Fruit fly (Drosophila melanogaster) whole organism, embryonic: ENCODE results near the gene Drgx.

Experiments used
- Ada2b ChIP-seq: fragments of 200-800 bp; sonication (Bioruptor generic); IDR thresholded peaks from 2 replicates; pipeline ENCODE4 v1.3.6; 2022; ENCODE audit warnings: missing biosample characterization, missing genetic modification characterization
- Aef1 ChIP-seq: fragments of 200-800 bp; sonication (Bioruptor generic); IDR thresholded peaks from 3 replicates; pipeline ENCODE4 v1.3.6; 2022; ENCODE audit warnings: missing biosample characterization, missing genetic modification characterization
- Atf6 ChIP-seq: fragments of 200-800 bp; sonication (Bioruptor generic); IDR thresholded peaks from 2 replicates; pipeline ENCODE4 v1.3.6; 2022; ENCODE audit warnings: missing biosample characterization, missing genetic modification characterization
- Bgb ChIP-seq: fragments of 200-800 bp; sonication (Bioruptor generic); IDR thresholded peaks from 2 replicates; pipeline ENCODE4 v1.3.6; 2022; ENCODE audit warnings: missing biosample characterization, missing genetic modification characterization; ENCODE audit not compliant: partially characterized antibody
- CG10209 ChIP-seq: fragments of 200-800 bp; sonication (Bioruptor generic); optimal IDR thresholded peaks from 3 replicates; lab custom pipeline; 2017; ENCODE audit warnings: missing biosample characterization, mild to moderate bottlenecking, missing genetic modification characterization, missing genetic modification reagents
- CG11456 ChIP-seq: fragments of 200-800 bp; sonication (Bioruptor generic); IDR thresholded peaks from 3 replicates; pipeline ENCODE4 v1.3.6; 2022; ENCODE audit warnings: missing biosample characterization, missing genetic modification characterization
- CG11696 ChIP-seq: fragments of 200-800 bp; sonication (Bioruptor generic); IDR thresholded peaks from 2 replicates; pipeline ENCODE4 v1.3.6; 2022; ENCODE audit warnings: missing biosample characterization, missing genetic modification characterization
- CG12236 ChIP-seq: fragments of 200-800 bp; sonication (Bioruptor generic); optimal IDR thresholded peaks from 2 replicates; lab custom pipeline; 2016; ENCODE audit warnings: missing biosample characterization, missing genetic modification characterization
- CG13296 ChIP-seq: fragments of 200-800 bp; sonication (Bioruptor generic); optimal IDR thresholded peaks from 3 replicates; lab custom pipeline; 2018; ENCODE audit warnings: missing biosample characterization, mild to moderate bottlenecking, missing genetic modification characterization
- CG13424 ChIP-seq: fragments of 200-800 bp; sonication (Bioruptor generic); optimal IDR thresholded peaks from 2 replicates; lab custom pipeline; 2019; ENCODE audit warnings: missing biosample characterization, mild to moderate bottlenecking, missing genetic modification characterization, moderate library complexity
- CG14050 ChIP-seq: fragments of 200-800 bp; sonication (Bioruptor generic); IDR thresholded peaks from 3 replicates; pipeline ENCODE4 v1.3.6; 2022; ENCODE audit warnings: missing biosample characterization, missing genetic modification characterization
- CG14667 ChIP-seq: fragments of 200-800 bp; sonication (Bioruptor generic); IDR thresholded peaks from 2 replicates; pipeline ENCODE4 v1.3.6; 2022; ENCODE audit warnings: missing biosample characterization, missing genetic modification characterization
- CG15479 ChIP-seq: fragments of 200-800 bp; sonication (Bioruptor generic); optimal IDR thresholded peaks from 3 replicates; lab custom pipeline; 2019; ENCODE audit warnings: missing biosample characterization, mild to moderate bottlenecking, missing genetic modification characterization, moderate library complexity
- CG18764 ChIP-seq: fragments of 200-800 bp; sonication (Bioruptor generic); optimal IDR thresholded peaks from 3 replicates; lab custom pipeline; 2016; ENCODE audit warnings: missing biosample characterization, missing genetic modification characterization
- CG2116 ChIP-seq: fragments of 200-800 bp; sonication (Bioruptor generic); optimal IDR thresholded peaks from 3 replicates; lab custom pipeline; 2018; ENCODE audit warnings: missing biosample characterization, mild to moderate bottlenecking, missing genetic modification characterization
- CG2202 ChIP-seq: fragments of 200-800 bp; sonication (Bioruptor generic); optimal IDR thresholded peaks from 2 replicates; lab custom pipeline; 2018; ENCODE audit warnings: missing biosample characterization, mild to moderate bottlenecking, missing genetic modification characterization
- CG43689 ChIP-seq: fragments of 200-800 bp; sonication (Bioruptor generic); IDR thresholded peaks from 2 replicates; pipeline ENCODE4 v1.3.6; 2022; ENCODE audit warnings: missing biosample characterization, missing genetic modification characterization
- CG4820 ChIP-seq: fragments of 200-800 bp; sonication (Bioruptor generic); optimal IDR thresholded peaks from 3 replicates; lab custom pipeline; 2016; ENCODE audit warnings: missing biosample characterization, missing genetic modification characterization
- CG6791 ChIP-seq: fragments of 200-800 bp; sonication (Bioruptor generic); IDR thresholded peaks from 3 replicates; pipeline ENCODE4 v1.3.6; 2022; ENCODE audit warnings: missing biosample characterization, missing genetic modification characterization; ENCODE audit not compliant: partially characterized antibody
- CG6854 ChIP-seq: fragments of 200-800 bp; sonication (Bioruptor generic); optimal IDR thresholded peaks from 3 replicates; lab custom pipeline; 2017; ENCODE audit warnings: missing biosample characterization, mild to moderate bottlenecking, missing genetic modification characterization
- CG7839 ChIP-seq: fragments of 200-800 bp; sonication (Bioruptor generic); optimal IDR thresholded peaks from 3 replicates; lab custom pipeline; 2018; ENCODE audit warnings: missing biosample characterization, mild to moderate bottlenecking, missing genetic modification characterization, moderate library complexity
- CG7928 ChIP-seq: fragments of 200-800 bp; sonication (Bioruptor generic); optimal IDR thresholded peaks from 2 replicates; lab custom pipeline; 2017; ENCODE audit warnings: missing biosample characterization, mild to moderate bottlenecking, missing genetic modification characterization
- CG9437 ChIP-seq: fragments of 200-800 bp; sonication (Bioruptor generic); optimal IDR thresholded peaks from 2 replicates; lab custom pipeline; 2018; ENCODE audit warnings: missing biosample characterization, mild to moderate bottlenecking, missing genetic modification characterization
- D19A ChIP-seq: fragments of 200-800 bp; optimal IDR thresholded peaks from 3 replicates; lab custom pipeline; 2019; ENCODE audit warnings: missing biosample characterization, mild to moderate bottlenecking, missing genetic modification characterization, moderate library complexity
- Dip3 ChIP-seq: fragments of 200-800 bp; sonication (Bioruptor generic); optimal IDR thresholded peaks from 3 replicates; lab custom pipeline; 2016; ENCODE audit warnings: missing biosample characterization, missing genetic modification characterization
- Doc3 ChIP-seq: fragments of 200-800 bp; sonication (Bioruptor generic); IDR thresholded peaks from 3 replicates; pipeline ENCODE4 v1.3.6; 2022; ENCODE audit warnings: missing biosample characterization, missing genetic modification characterization; ENCODE audit not compliant: partially characterized antibody
- H15 ChIP-seq: fragments of 200-800 bp; sonication (Bioruptor generic); IDR thresholded peaks from 3 replicates; pipeline ENCODE4 v1.3.6; 2022; ENCODE audit warnings: missing biosample characterization, missing genetic modification characterization
- HmgZ ChIP-seq: fragments of 200-800 bp; sonication (Bioruptor generic); optimal IDR thresholded peaks from 2 replicates; lab custom pipeline; 2018; ENCODE audit warnings: missing biosample characterization, mild to moderate bottlenecking, missing genetic modification characterization
- Nf-YC ChIP-seq: fragments of 200-800 bp; optimal IDR thresholded peaks from 3 replicates; lab custom pipeline; 2019; ENCODE audit warnings: missing biosample characterization, mild to moderate bottlenecking, missing genetic modification characterization, moderate library complexity
- Stat92E ChIP-seq, 3 experiments: fragments of >200 bp in 2 of 3; fragments of 200-800 bp in 1 of 3; sonication (Bioruptor generic) in 1 of 3; optimal IDR thresholded peaks; 2 replicates each; lab custom pipeline; 2017 to 2019; ENCODE audit warnings: missing biosample characterization in 3 of 3, missing genetic modification characterization in 3 of 3, mild to moderate bottlenecking in 1 of 3, moderate library complexity in 1 of 3
- al ChIP-seq: fragments of 200-800 bp; sonication (Bioruptor generic); IDR thresholded peaks from 2 replicates; pipeline ENCODE4 v1.3.6; 2022; ENCODE audit warnings: missing biosample characterization, missing genetic modification characterization
- ara ChIP-seq: fragments of 200-800 bp; sonication (Bioruptor generic); IDR thresholded peaks from 2 replicates; pipeline ENCODE4 v1.3.6; 2022; ENCODE audit warnings: missing biosample characterization, missing genetic modification characterization
- cas ChIP-seq: fragments of 200-800 bp; sonication (Bioruptor generic); IDR thresholded peaks from 2 replicates; pipeline ENCODE4 v1.3.6; 2022; ENCODE audit warnings: missing biosample characterization, missing genetic modification characterization
- croc ChIP-seq: fragments of 200-800 bp; sonication (Bioruptor generic); conservative IDR thresholded peaks from 3 replicates; pipeline ENCODE4 v1.3.6; 2022; ENCODE audit warnings: missing biosample characterization, missing genetic modification characterization
- danr ChIP-seq: fragments of 200-800 bp; sonication (Bioruptor generic); IDR thresholded peaks from 2 replicates; pipeline ENCODE4 v1.3.6; 2022; ENCODE audit warnings: missing biosample characterization, missing genetic modification characterization
- dm ChIP-seq: fragments of 200-800 bp; sonication (Bioruptor generic); optimal IDR thresholded peaks from 3 replicates; lab custom pipeline; 2016; ENCODE audit warnings: missing biosample characterization, missing genetic modification characterization
- eyg ChIP-seq: fragments of 200-800 bp; sonication (Bioruptor generic); optimal IDR thresholded peaks from 3 replicates; lab custom pipeline; 2016; ENCODE audit warnings: missing biosample characterization, missing genetic modification characterization
- gcm2 ChIP-seq: fragments of 200-800 bp; sonication (Bioruptor generic); optimal IDR thresholded peaks from 2 replicates; lab custom pipeline; 2016; ENCODE audit warnings: missing biosample characterization, missing genetic modification characterization
- hth ChIP-seq: fragments of >200 bp; optimal IDR thresholded peaks from 2 replicates; lab custom pipeline; 2017; ENCODE audit warnings: inconsistent platforms
- ind ChIP-seq: fragments of 200-800 bp; sonication (Bioruptor generic); optimal IDR thresholded peaks from 3 replicates; lab custom pipeline; 2016; ENCODE audit warnings: missing biosample characterization, missing genetic modification characterization
- insv ChIP-seq, 2 experiments: fragments of 200-800 bp; sonication (Bioruptor generic); optimal IDR thresholded peaks; 3 replicates each; lab custom pipeline; 2016 to 2018; ENCODE audit warnings: missing biosample characterization in 2 of 2, missing genetic modification characterization in 2 of 2
- nmo ChIP-seq: fragments of 200-800 bp; sonication (Bioruptor generic); optimal IDR thresholded peaks from 2 replicates; lab custom pipeline; 2018; ENCODE audit warnings: missing biosample characterization, mild to moderate bottlenecking, missing genetic modification characterization, moderate library complexity
- pnt ChIP-seq: fragments of 200-800 bp; sonication (Bioruptor generic); optimal IDR thresholded peaks from 3 replicates; lab custom pipeline; 2016; ENCODE audit warnings: missing biosample characterization, missing genetic modification characterization
- ranshi ChIP-seq: fragments of 200-800 bp; sonication (Bioruptor generic); IDR thresholded peaks from 2 replicates; pipeline ENCODE4 v1.3.6; 2022; ENCODE audit warnings: missing biosample characterization, missing genetic modification characterization
- row ChIP-seq: fragments of 200-800 bp; sonication (Bioruptor generic); IDR thresholded peaks from 3 replicates; pipeline ENCODE4 v1.3.6; 2022; ENCODE audit warnings: missing biosample characterization, missing genetic modification characterization
- run ChIP-seq: fragments of 200-800 bp; sonication (Bioruptor generic); optimal IDR thresholded peaks from 3 replicates; lab custom pipeline; 2018; ENCODE audit warnings: missing biosample characterization, mild to moderate bottlenecking, missing genetic modification characterization
- sc ChIP-seq, 3 experiments: fragments of >200 bp in 2 of 3; fragments of 200-800 bp in 1 of 3; sonication (Bioruptor generic) in 1 of 3; optimal IDR thresholded peaks; 2 replicates in 2 of 3; 3 replicates in 1 of 3; lab custom pipeline; 2017; ENCODE audit warnings: mild to moderate bottlenecking in 1 of 3, missing biosample characterization in 1 of 3, missing genetic modification characterization in 1 of 3, missing genetic modification reagents in 1 of 3
- sd ChIP-seq: fragments of 200-800 bp; sonication (Bioruptor generic); optimal IDR thresholded peaks from 3 replicates; lab custom pipeline; 2018; ENCODE audit warnings: missing biosample characterization, mild to moderate bottlenecking, missing genetic modification characterization, moderate library complexity
- tio ChIP-seq: fragments of 200-800 bp; sonication (Bioruptor generic); optimal IDR thresholded peaks from 2 replicates; lab custom pipeline; 2017; ENCODE audit warnings: missing biosample characterization, missing genetic modification characterization, inconsistent platforms
- toy ChIP-seq: fragments of 200-800 bp; sonication (Bioruptor generic); IDR thresholded peaks from 2 replicates; pipeline ENCODE4 v1.3.6; 2022; ENCODE audit warnings: missing biosample characterization, missing genetic modification characterization
- wor ChIP-seq: fragments of 200-800 bp; sonication (Bioruptor generic); IDR thresholded peaks from 2 replicates; pipeline ENCODE4 v1.3.6; 2022; ENCODE audit warnings: missing biosample characterization, missing genetic modification characterization

The Drgx gene

dm6 chr2L:3628819-3629218 is 33.7 kb upstream of the Drgx start (continued):
- peak; percentile 43 for TF ChIP-seq CG9437
- TF ChIP-seq ranshi = no peak
- peak; percentile 61 for TF ChIP-seq CG12236 (GFP tag; lab: Kevin White, UChicago)
- no peak for TF ChIP-seq wor (GFP tag; lab: Robert Waterston, UW)
- no peak for TF ChIP-seq Bgb (GFP tag; lab: Robert Waterston, UW)
- peak; percentile 54 for TF ChIP-seq Nf-YC (tag; lab: Kevin White, UChicago)
- no peak for TF ChIP-seq D19A (tag; lab: Kevin White, UChicago)
- peak; percentile 53 for TF ChIP-seq CG2116 (GFP tag; lab: Kevin White, UChicago)
- TF ChIP-seq al (GFP tag; lab: Robert Waterston, UW) = no peak
- no peak for TF ChIP-seq Dip3 (GFP tag; lab: Kevin White, UChicago)
- TF ChIP-seq CG6791 = no peak
- peak; percentile 47 for TF ChIP-seq HmgZ (tag; lab: Kevin White, UChicago)
- 0 out of 2 replicates have a peak, but pooled peaks have one; percentile 31 for TF ChIP-seq toy (GFP tag; lab: Robert Waterston, UW)
- TF ChIP-seq eyg (GFP tag; lab: Kevin White, UChicago) = peak; percentile 60
- TF ChIP-seq Atf6 (GFP tag; lab: Robert Waterston, UW) = peak; percentile 60
- TF ChIP-seq CG13424 = no peak
- peak; percentile 45; the same call in 1 of the 2 replicates for TF ChIP-seq CG43689
- TF ChIP-seq gcm2 (GFP tag; lab: Kevin White, UChicago) = no peak
- no peak; the same call in 1 of the 2 replicates for TF ChIP-seq cas (GFP tag; lab: Robert Waterston, UW)
- peak; percentile 30 for TF ChIP-seq CG7839 (tag; lab: Kevin White, UChicago)
- TF ChIP-seq CG4820 = no peak
- peak; percentile 23 for TF ChIP-seq pnt
- no peak for TF ChIP-seq nmo (GFP tag; lab: Kevin White, UChicago)
- TF ChIP-seq CG11696 (GFP tag; lab: Robert Waterston, UW) = peak; percentile 71; the same call in 1 of the 2 replicates
- TF ChIP-seq ind (GFP tag; lab: Kevin White, UChicago) = peak; percentile 22
- no peak; the same call in 2 of the 3 replicates for TF ChIP-seq H15 (GFP tag; lab: Robert Waterston, UW)
- no peak for TF ChIP-seq dm
- TF ChIP-seq Doc3 (GFP tag; lab: Robert Waterston, UW) = no peak
- TF ChIP-seq danr = peak; percentile 7; the same call in 1 of the 2 replicates
- peak; percentile 78 for TF ChIP-seq CG6854 (GFP tag; lab: Kevin White, UChicago)
- peak; percentile 93 for TF ChIP-seq CG10209 (GFP tag; lab: Kevin White, UChicago)
- peak; percentile 23 for TF ChIP-seq CG7928 (GFP tag; lab: Kevin White, UChicago)
- TF ChIP-seq Aef1 (GFP tag; lab: Robert Waterston, UW) = no peak
- peak; percentile 96 for TF ChIP-seq CG2202 (tag; lab: Kevin White, UChicago)
- TF ChIP-seq CG11456 (GFP tag; lab: Robert Waterston, UW) = peak; percentile 71; the same call in 1 of the 3 replicates
- no peak for TF ChIP-seq CG14050
- TF ChIP-seq Stat92E (GFP tag; optimal IDR thresholded peaks at IDR 0.05; lab: Kevin White, UChicago) = no peak
- no peak for TF ChIP-seq sd
- TF ChIP-seq tio (GFP tag; lab: Kevin White, UChicago) = peak; percentile 70
- TF ChIP-seq CG14667 (GFP tag; lab: Robert Waterston, UW) = no peak
- peak; percentile 88 for TF ChIP-seq CG13296 (GFP tag; lab: Kevin White, UChicago)
- TF ChIP-seq run (tag; lab: Kevin White, UChicago) = no peak
- peak; percentile 90 for TF ChIP-seq CG18764
- no peak for TF ChIP-seq sc (optimal IDR thresholded peaks at IDR 0.05; lab: Kevin White, UChicago)
- peak; percentile 91 for TF ChIP-seq sc (GFP tag; optimal IDR thresholded peaks at IDR 0.05; lab: Kevin White, UChicago)
- TF ChIP-seq croc = no peak
- no peak for TF ChIP-seq Ada2b (GFP tag; lab: Robert Waterston, UW)
- TF ChIP-seq CG15479 = peak; percentile 60
- TF ChIP-seq insv (GFP tag; optimal IDR thresholded peaks at IDR 0.05; lab: Kevin White, UChicago) = no peak
- TF ChIP-seq row (GFP tag; lab: Robert Waterston, UW) = peak; percentile 25; the same call in 1 of the 3 replicates
- no peak for TF ChIP-seq hth (lab: Kevin White, UChicago)
- peak; percentile 87 for TF ChIP-seq ara (GFP tag; lab: Robert Waterston, UW)
